Worm (Caenorhabditis elegans): ENCODE results near the gene F42A9.11.

The F42A9.11 gene

ce11 chrIV:8627328-8627727 is at the start of gene F42A9.11 (continued):
- peak; percentile 51 for TF ChIP-seq mep-1 (tag; optimal IDR thresholded peaks at IDR 0.05)
- TF ChIP-seq sdz-12 (GFP tag; optimal IDR thresholded peaks at IDR 0.05): no peak
- TF ChIP-seq zfp-3 (GFP tag; conservative IDR thresholded peaks at IDR 0.05): no peak
- peak; percentile 66 for TF ChIP-seq hlh-11 (tag; optimal IDR thresholded peaks at IDR 0.05)
- TF ChIP-seq ces-1 (GFP tag; optimal IDR thresholded peaks at IDR 0.05): no peak
- peak; percentile 52; the same call in 1 of the 2 replicates for TF ChIP-seq hmg-1.1 (GFP tag; IDR thresholded peaks at IDR 0.05)
- peak in 1 of 2 experiments; percentile 79 for TF ChIP-seq unc-62 (GFP tag; optimal IDR thresholded peaks at IDR 0.05 in 1 of 2)
- no peak for TF ChIP-seq unc-62 (tag; optimal IDR thresholded peaks at IDR 0.05)
- TF ChIP-seq lin-1 (GFP tag; IDR thresholded peaks at IDR 0.05): no peak
- no peak for TF ChIP-seq lin-39 (tag; optimal IDR thresholded peaks at IDR 0.05)
- no peak for TF ChIP-seq attf-4 (tag; optimal IDR thresholded peaks at IDR 0.05)
- TF ChIP-seq aha-1 (tag): peak; percentile 89
- TF ChIP-seq mes-2 (tag; optimal IDR thresholded peaks at IDR 0.05; ENCODE audit: poor library complexity, severe bottlenecking): peak; percentile 53
- no peak for TF ChIP-seq mxl-2 (GFP tag; conservative IDR thresholded peaks at IDR 0.05)
- no peak for TF ChIP-seq zag-1 (tag; optimal IDR thresholded peaks at IDR 0.05)
- no peak for TF ChIP-seq ZK546.5 (tag; optimal IDR thresholded peaks at IDR 0.05)
- TF ChIP-seq Y75B8A.6 (GFP tag; IDR thresholded peaks at IDR 0.05): no peak
- TF ChIP-seq dmd-6 (GFP tag; IDR thresholded peaks at IDR 0.05): peak; percentile 16; the same call in 1 of the 2 replicates
- no peak for TF ChIP-seq zip-11 (GFP tag; IDR thresholded peaks at IDR 0.05)
- no peak for TF ChIP-seq egl-27 (tag; optimal IDR thresholded peaks at IDR 0.05)
- no peak for TF ChIP-seq snpc-4 (tag; optimal IDR thresholded peaks at IDR 0.05)
- TF ChIP-seq jun-1 (tag; optimal IDR thresholded peaks at IDR 0.05): no peak
- no peak for TF ChIP-seq nhr-48 (tag; optimal IDR thresholded peaks at IDR 0.05)
- no peak for TF ChIP-seq gei-8 (GFP tag; optimal IDR thresholded peaks at IDR 0.05)
- TF ChIP-seq mdt-29 (GFP tag; IDR thresholded peaks at IDR 0.05): no peak
- no peak for TF ChIP-seq Y5F2A.4 (GFP tag; optimal IDR thresholded peaks at IDR 0.05)
- TF ChIP-seq mdl-1 (tag; optimal IDR thresholded peaks at IDR 0.05): peak in 1 of 2 experiments; percentile 44
- no peak for TF ChIP-seq tag-97 (GFP tag; IDR thresholded peaks at IDR 0.05)
- no peak for TF ChIP-seq madf-5 (GFP tag; IDR thresholded peaks at IDR 0.05)
- no peak for TF ChIP-seq F37D6.2 (tag; optimal IDR thresholded peaks at IDR 0.05)
- TF ChIP-seq duxl-1 (tag; optimal IDR thresholded peaks at IDR 0.05; ENCODE audit: poor library complexity): no peak
- TF ChIP-seq T20F7.1 (GFP tag; optimal IDR thresholded peaks at IDR 0.05): no peak
- no peak for TF ChIP-seq lin-13 (GFP tag; optimal IDR thresholded peaks at IDR 0.05)
- TF ChIP-seq php-3 (GFP tag; IDR thresholded peaks at IDR 0.05): no peak
- TF ChIP-seq ceh-28 (tag; optimal IDR thresholded peaks at IDR 0.05): no peak
- no peak for TF ChIP-seq D1046.2 (GFP tag; IDR thresholded peaks at IDR 0.05)
- no peak for TF ChIP-seq daf-16 (GFP tag; optimal IDR thresholded peaks at IDR 0.05)
- peak; percentile 48 for TF ChIP-seq daf-16 (tag; optimal IDR thresholded peaks at IDR 0.05)
- TF ChIP-seq nhr-6 (tag; optimal IDR thresholded peaks at IDR 0.05): peak; percentile 28
- TF ChIP-seq vab-7 (GFP tag; IDR thresholded peaks at IDR 0.05): no peak
- TF ChIP-seq saeg-2 (GFP tag; IDR thresholded peaks at IDR 0.05): no peak
- no peak for TF ChIP-seq nhr-102 (tag; optimal IDR thresholded peaks at IDR 0.05)
- no peak for TF ChIP-seq F49E8.2 (tag; optimal IDR thresholded peaks at IDR 0.05; ENCODE audit: borderline replicate concordance)
- peak; percentile 43; the same call in 1 of the 2 replicates for TF ChIP-seq egl-43 (GFP tag; IDR thresholded peaks at IDR 0.05)
- TF ChIP-seq ceh-82 (tag; optimal IDR thresholded peaks at IDR 0.05): no peak
- no peak for TF ChIP-seq lim-7 (GFP tag; IDR thresholded peaks at IDR 0.05)
- no peak for TF ChIP-seq nhr-41 (GFP tag; IDR thresholded peaks at IDR 0.05)
- TF ChIP-seq unc-130 (GFP tag; optimal IDR thresholded peaks at IDR 0.05): no peak
- TF ChIP-seq daf-19 (GFP tag; conservative IDR thresholded peaks at IDR 0.05): no peak
- peak; percentile 66 for TF ChIP-seq nhr-28 (tag; optimal IDR thresholded peaks at IDR 0.05)
- TF ChIP-seq dve-1 (tag; optimal IDR thresholded peaks at IDR 0.05; ENCODE audit: insufficient read depth): peak; percentile 14
- no peak for TF ChIP-seq nhr-237 (tag; optimal IDR thresholded peaks at IDR 0.05)
- TF ChIP-seq ZK337.2 (GFP tag; IDR thresholded peaks at IDR 0.05): no peak
